Worm (Caenorhabditis elegans) whole organism, L2 larva: ENCODE results near the gene sto-3.

ENCODE experiments used
- C34F6.9 ChIP-seq: fragments of 150-350 bp; optimal IDR thresholded peaks from 2 replicates; lab custom pipeline; 2014; ENCODE audit warnings: missing biosample characterization, missing genetic modification characterization
- ZK546.5 ChIP-seq: sonication (generic microtip); optimal IDR thresholded peaks from 2 replicates; lab custom pipeline; 2017; ENCODE audit warnings: missing biosample characterization, missing genetic modification characterization
- aly-2 ChIP-seq: fragments of 150-350 bp; optimal IDR thresholded peaks from 2 replicates; lab custom pipeline; 2014; ENCODE audit warnings: missing biosample characterization, missing genetic modification characterization
- ama-1 ChIP-seq: fragments of 150-350 bp; optimal IDR thresholded peaks from 2 replicates; lab custom pipeline; 2018; ENCODE audit warnings: inconsistent platforms
- blmp-1 ChIP-seq: sonication (generic microtip); optimal IDR thresholded peaks from 2 replicates; lab custom pipeline; 2017; ENCODE audit warnings: missing genetic modification characterization, mild to moderate bottlenecking, missing compliant biosample characterization, antibody characterized with exemption, moderate library complexity; ENCODE audit not compliant: insufficient read depth
- ceh-16 ChIP-seq: fragments of 150-350 bp; optimal IDR thresholded peaks from 2 replicates; lab custom pipeline; 2014; ENCODE audit warnings: missing biosample characterization, missing genetic modification characterization
- crh-2 ChIP-seq: sonication (generic microtip); optimal IDR thresholded peaks from 2 replicates; lab custom pipeline; 2017; ENCODE audit warnings: missing biosample characterization, missing genetic modification characterization
- dmd-4 ChIP-seq: sonication (generic microtip); optimal IDR thresholded peaks from 2 replicates; lab custom pipeline; 2017; ENCODE audit warnings: missing biosample characterization, missing genetic modification characterization
- egl-27 ChIP-seq: sonication (generic microtip); optimal IDR thresholded peaks from 3 replicates; lab custom pipeline; 2017; ENCODE audit warnings: missing biosample characterization, missing genetic modification reagents, missing genetic modification characterization
- elt-3 ChIP-seq: sonication (generic microtip); optimal IDR thresholded peaks from 2 replicates; lab custom pipeline; 2017; ENCODE audit warnings: missing biosample characterization, missing genetic modification characterization
- fos-1 ChIP-seq: fragments of 150-350 bp; optimal IDR thresholded peaks from 2 replicates; lab custom pipeline; 2014; ENCODE audit warnings: missing biosample characterization, missing genetic modification characterization
- gmeb-1 ChIP-seq: fragments of 150-350 bp; optimal IDR thresholded peaks from 2 replicates; lab custom pipeline; 2014; ENCODE audit warnings: missing biosample characterization, missing genetic modification characterization
- lin-11 ChIP-seq: fragments of 150-350 bp; sonication (generic microtip); optimal IDR thresholded peaks from 2 replicates; lab custom pipeline; 2014; ENCODE audit warnings: missing biosample characterization, missing genetic modification characterization, inconsistent platforms, mixed read lengths
- lin-13 ChIP-seq: fragments of 150-350 bp; optimal IDR thresholded peaks from 2 replicates; lab custom pipeline; 2014; ENCODE audit warnings: missing biosample characterization, missing genetic modification reagents, missing genetic modification characterization
- lsy-2 ChIP-seq, 2 experiments: fragments of 150-350 bp in 1 of 2; sonication (generic microtip) in 1 of 2; optimal IDR thresholded peaks; 2 replicates each; lab custom pipeline; 2014 to 2017; ENCODE audit warnings: missing biosample characterization in 2 of 2, missing genetic modification characterization in 2 of 2
- mab-5 ChIP-seq: fragments of 150-350 bp; optimal IDR thresholded peaks from 2 replicates; lab custom pipeline; 2014; ENCODE audit warnings: missing biosample characterization, missing genetic modification characterization
- mbf-1 ChIP-seq: sonication (generic microtip); optimal IDR thresholded peaks from 2 replicates; lab custom pipeline; 2017; ENCODE audit warnings: missing biosample characterization, missing genetic modification characterization
- mdl-1 ChIP-seq, 2 experiments: fragments of 150-350 bp in 1 of 2; sonication (generic microtip) in 1 of 2; optimal IDR thresholded peaks; 2 replicates each; lab custom pipeline; 2017; ENCODE audit warnings: missing biosample characterization in 2 of 2, missing genetic modification characterization in 2 of 2
- nhr-11 ChIP-seq: fragments of 150-350 bp; optimal IDR thresholded peaks from 2 replicates; lab custom pipeline; 2014; ENCODE audit warnings: missing biosample characterization, missing genetic modification characterization
- nhr-12 ChIP-seq: fragments of 150-350 bp; optimal IDR thresholded peaks from 2 replicates; lab custom pipeline; 2014; ENCODE audit warnings: missing biosample characterization, missing genetic modification characterization
- nhr-129 ChIP-seq: fragments of 150-350 bp; optimal IDR thresholded peaks from 2 replicates; lab custom pipeline; 2014; ENCODE audit warnings: missing biosample characterization, missing genetic modification characterization
- nhr-21 ChIP-seq: fragments of 150-350 bp; optimal IDR thresholded peaks from 2 replicates; lab custom pipeline; 2014; ENCODE audit warnings: missing biosample characterization, missing genetic modification characterization
- nhr-23 ChIP-seq: fragments of 150-350 bp; optimal IDR thresholded peaks from 2 replicates; lab custom pipeline; 2014; ENCODE audit warnings: missing biosample characterization, missing genetic modification reagents, missing genetic modification characterization
- nhr-25 ChIP-seq: fragments of 150-350 bp; sonication (generic microtip); optimal IDR thresholded peaks from 3 replicates; lab custom pipeline; 2014; ENCODE audit warnings: missing biosample characterization, missing genetic modification characterization
- nhr-6 ChIP-seq: fragments of 150-350 bp; optimal IDR thresholded peaks from 2 replicates; lab custom pipeline; 2014; ENCODE audit warnings: missing biosample characterization, missing genetic modification characterization
- nhr-77 ChIP-seq: fragments of 150-350 bp; optimal IDR thresholded peaks from 2 replicates; lab custom pipeline; 2014; ENCODE audit warnings: missing biosample characterization, missing genetic modification characterization
- peb-1 ChIP-seq: fragments of 150-350 bp; optimal IDR thresholded peaks from 2 replicates; lab custom pipeline; 2014; ENCODE audit warnings: missing biosample characterization, missing genetic modification characterization
- sem-4 ChIP-seq: fragments of 150-350 bp; optimal IDR thresholded peaks from 2 replicates; lab custom pipeline; 2014; ENCODE audit warnings: missing biosample characterization, missing genetic modification reagents, missing genetic modification characterization
- skn-1 ChIP-seq: sonication (generic microtip); optimal IDR thresholded peaks from 2 replicates; lab custom pipeline; 2017; ENCODE audit warnings: missing biosample characterization, missing genetic modification characterization
- sma-3 ChIP-seq: sonication (generic microtip); optimal IDR thresholded peaks from 2 replicates; lab custom pipeline; 2016; ENCODE audit warnings: missing genetic modification reagents, missing genetic modification characterization, missing compliant biosample characterization
- sma-9 ChIP-seq, 2 experiments: fragments of 150-350 bp in 1 of 2; sonication (generic microtip) in 1 of 2; optimal IDR thresholded peaks; 2 replicates each; lab custom pipeline; 2014 to 2016; ENCODE audit warnings: missing genetic modification characterization in 2 of 2, mild to moderate bottlenecking in 1 of 2, missing biosample characterization in 1 of 2, missing compliant biosample characterization in 1 of 2, missing genetic modification reagents in 1 of 2, moderate library complexity in 1 of 2
- unc-39 ChIP-seq: fragments of 150-350 bp; optimal IDR thresholded peaks from 2 replicates; lab custom pipeline; 2014; ENCODE audit warnings: missing biosample characterization, missing genetic modification characterization
- unc-55 ChIP-seq: fragments of 150-350 bp; sonication (generic microtip); optimal IDR thresholded peaks from 3 replicates; lab custom pipeline; 2014; ENCODE audit warnings: missing biosample characterization, missing genetic modification reagents, missing genetic modification characterization
- unc-62 ChIP-seq: fragments of 150-350 bp; optimal IDR thresholded peaks from 2 replicates; lab custom pipeline; 2014; ENCODE audit warnings: missing biosample characterization, missing genetic modification reagents, missing genetic modification characterization
- zag-1 ChIP-seq: fragments of 150-350 bp; optimal IDR thresholded peaks from 2 replicates; lab custom pipeline; 2014; ENCODE audit warnings: missing biosample characterization, missing genetic modification characterization
- ztf-1 ChIP-seq: fragments of 200-800 bp; sonication (Bioruptor generic); conservative IDR thresholded peaks from 2 replicates; pipeline ENCODE4 v1.3.6; 2022; ENCODE audit warnings: missing genetic modification characterization, missing compliant biosample characterization
- ztf-4 ChIP-seq: fragments of 150-350 bp; optimal IDR thresholded peaks from 2 replicates; lab custom pipeline; 2014; ENCODE audit warnings: missing biosample characterization, missing genetic modification characterization

sto-3 gene

ce11 chrX:11617387-11617786, 4.5 kb downstream of the sto-3 start, which contains the start of gene F52D10.4:
Gene F52D10.4 (plus strand): TSS chrX:11617470.
- no peak for TF ChIP-seq mdl-1 (tag; optimal IDR thresholded peaks at IDR 0.05; lab: Kevin White, UChicago)
- TF ChIP-seq mbf-1 (tag; lab: Kevin White, UChicago) = no peak
- no peak for TF ChIP-seq unc-55
- TF ChIP-seq lsy-2 (tag; optimal IDR thresholded peaks at IDR 0.05; lab: Kevin White, UChicago) = no peak
- no peak for TF ChIP-seq elt-3 (tag; lab: Kevin White, UChicago)
- TF ChIP-seq nhr-6 (tag; lab: Kevin White, UChicago) = no peak
- TF ChIP-seq peb-1 (tag; lab: Kevin White, UChicago) = no peak
- TF ChIP-seq, all 48 proteins: peak for 0

ce11 chrX:11608110-11608759, 13.7 kb downstream of the sto-3 start:
- TF ChIP-seq zag-1 (tag; lab: Kevin White, UChicago) = no peak
- TF ChIP-seq nhr-23 (tag; lab: Kevin White, UChicago) = no peak
- no peak for TF ChIP-seq nhr-11 (tag; lab: Kevin White, UChicago)
- no peak for TF ChIP-seq gmeb-1
- no peak for TF ChIP-seq ceh-16 (tag; lab: Kevin White, UChicago)
- no peak for TF ChIP-seq skn-1 (tag; lab: Kevin White, UChicago)
- no peak for TF ChIP-seq lin-13
- no peak for TF ChIP-seq ztf-4
- TF ChIP-seq lin-11 (tag; lab: Kevin White, UChicago) = no peak
- no peak for TF ChIP-seq egl-27 (tag; lab: Kevin White, UChicago)
- TF ChIP-seq mab-5 = no peak
- TF ChIP-seq fos-1 (tag; lab: Kevin White, UChicago) = no peak
- no peak for TF ChIP-seq unc-39 (tag; lab: Kevin White, UChicago)
- no peak for TF ChIP-seq unc-55
- TF ChIP-seq crh-2 (tag; lab: Kevin White, UChicago) = no peak
- no peak for TF ChIP-seq ztf-1
- no peak for TF ChIP-seq dmd-4 (tag; lab: Kevin White, UChicago)
- TF ChIP-seq nhr-25 (tag; lab: Kevin White, UChicago) = no peak
- no peak for TF ChIP-seq nhr-129 (tag; lab: Kevin White, UChicago)

ce11 chrX:11607500-11607823, 14.4 kb downstream of the sto-3 start:
- TF ChIP-seq unc-55 = peak; percentile 46
- peak; percentile 35 for TF ChIP-seq C34F6.9 (tag; lab: Kevin White, UChicago)
- TF ChIP-seq unc-62 = no peak
- no peak for TF ChIP-seq peb-1 (tag; lab: Kevin White, UChicago)
- no peak for TF ChIP-seq ZK546.5
- no peak for TF ChIP-seq nhr-12 (tag; lab: Kevin White, UChicago)
- TF ChIP-seq blmp-1 (tag; lab: Kevin White, UChicago) = no peak
- peak; percentile 30 for TF ChIP-seq sma-9 (GFP tag; optimal IDR thresholded peaks at IDR 0.05; lab: Kevin White, UChicago)
- no peak for TF ChIP-seq sma-9 (tag; optimal IDR thresholded peaks at IDR 0.05; lab: Kevin White, UChicago)
- no peak for TF ChIP-seq ama-1 (lab: Kevin White, UChicago)
- no peak for TF ChIP-seq sma-3 (GFP tag; lab: Kevin White, UChicago)
- TF ChIP-seq sem-4 (tag; lab: Kevin White, UChicago) = no peak
- TF ChIP-seq nhr-77 (tag; lab: Kevin White, UChicago) = no peak
- peak; percentile 26 for TF ChIP-seq crh-2 (tag; lab: Kevin White, UChicago)

- TF ChIP-seq egl-27 (tag; lab: Kevin White, UChicago) (peak; percentile 16), nhr-21 (tag; lab: Kevin White, UChicago) (peak; percentile 19), aly-2 (no peak), sma-9 (GFP tag; optimal IDR thresholded peaks at IDR 0.05; lab: Kevin White, UChicago) (peak; percentile 27), sma-9 (tag; optimal IDR thresholded peaks at IDR 0.05; lab: Kevin White, UChicago) (no peak), sma-3 (GFP tag; lab: Kevin White, UChicago) (no peak), ceh-16 (tag; lab: Kevin White, UChicago) (peak; percentile 39), lsy-2 (tag; optimal IDR thresholded peaks at IDR 0.05; lab: Kevin White, UChicago) (peak in 1 of 2 experiments; percentile 34)
- TF ChIP-seq, all 48 proteins: peak for 5
Measured at ce11 chrX:11606815-11607499, 14.9 kb downstream of the sto-3 start.
